Worm (Caenorhabditis elegans) whole organism, L3 larva: ENCODE measurements around the gene Y49F6B.12.
A peak's percentile ranks its signal among the peaks of the same experiment; 100 is the strongest.

Experiments
- R02D3.7 ChIP-seq: fragments of 150-350 bp; optimal IDR thresholded peaks from 2 replicates; lab custom pipeline; 2014; ENCODE audit warnings: missing biosample characterization, missing genetic modification characterization
- ZK546.5 ChIP-seq: sonication (generic microtip); optimal IDR thresholded peaks from 2 replicates; lab custom pipeline; 2017; ENCODE audit warnings: missing biosample characterization, missing genetic modification characterization
- aly-2 ChIP-seq: fragments of 150-350 bp; optimal IDR thresholded peaks from 2 replicates; lab custom pipeline; 2014; ENCODE audit warnings: missing biosample characterization, missing genetic modification characterization
- ama-1 ChIP-seq: fragments of 150-350 bp; optimal IDR thresholded peaks from 2 replicates; lab custom pipeline; 2018
- ceh-16 ChIP-seq: sonication (generic microtip); optimal IDR thresholded peaks from 2 replicates; lab custom pipeline; 2017; ENCODE audit warnings: missing biosample characterization, missing genetic modification characterization
- ceh-28 ChIP-seq: fragments of 150-350 bp; optimal IDR thresholded peaks from 2 replicates; lab custom pipeline; 2014; ENCODE audit warnings: missing biosample characterization, missing genetic modification reagents, missing genetic modification characterization
- ceh-82 ChIP-seq: fragments of 150-350 bp; optimal IDR thresholded peaks from 2 replicates; lab custom pipeline; 2014; ENCODE audit warnings: missing biosample characterization, missing genetic modification characterization
- ceh-9 ChIP-seq: sonication (generic microtip); optimal IDR thresholded peaks from 2 replicates; lab custom pipeline; 2018; ENCODE audit warnings: missing biosample characterization, missing genetic modification characterization
- daf-12 ChIP-seq: fragments of 150-350 bp; optimal IDR thresholded peaks from 2 replicates; lab custom pipeline; 2014; ENCODE audit warnings: missing biosample characterization, missing genetic modification reagents, missing genetic modification characterization
- egl-27 ChIP-seq: sonication (generic microtip); optimal IDR thresholded peaks from 4 replicates; lab custom pipeline; 2017; ENCODE audit warnings: missing biosample characterization, missing genetic modification reagents, missing genetic modification characterization
- egl-5 ChIP-seq: fragments of 150-350 bp; optimal IDR thresholded peaks from 2 replicates; lab custom pipeline; 2017; ENCODE audit warnings: missing biosample characterization, missing genetic modification reagents, missing genetic modification characterization, inconsistent platforms
- elt-1 ChIP-seq: fragments of 150-350 bp; optimal IDR thresholded peaks from 2 replicates; lab custom pipeline; 2014; ENCODE audit warnings: missing biosample characterization, missing genetic modification characterization
- elt-2 ChIP-seq: sonication (generic microtip); optimal IDR thresholded peaks from 2 replicates; lab custom pipeline; 2016; ENCODE audit warnings: missing genetic modification reagents, mild to moderate bottlenecking, missing genetic modification characterization, missing compliant biosample characterization
- elt-3 ChIP-seq, 3 experiments: fragments of 150-350 bp in 1 of 3; sonication (generic microtip) in 2 of 3; optimal IDR thresholded peaks; 2 replicates in 2 of 3; 4 replicates in 1 of 3; lab custom pipeline; 2014 to 2017; ENCODE audit warnings: missing biosample characterization in 3 of 3, missing genetic modification characterization in 3 of 3
- eor-1 ChIP-seq, 2 experiments: fragments of 150-350 bp; optimal IDR thresholded peaks; 2 replicates each; lab custom pipeline; 2014 to 2018; ENCODE audit warnings: missing biosample characterization in 2 of 2, missing genetic modification characterization in 2 of 2
- fkh-10 ChIP-seq: sonication (generic microtip); optimal IDR thresholded peaks from 2 replicates; lab custom pipeline; 2017; ENCODE audit warnings: missing biosample characterization, missing genetic modification reagents, missing genetic modification characterization
- fkh-2 ChIP-seq: fragments of 150-350 bp; optimal IDR thresholded peaks from 2 replicates; lab custom pipeline; 2014; ENCODE audit warnings: missing biosample characterization, missing genetic modification reagents, missing genetic modification characterization
- fos-1 ChIP-seq: fragments of 150-350 bp; optimal IDR thresholded peaks from 2 replicates; lab custom pipeline; 2014; ENCODE audit warnings: missing biosample characterization, missing genetic modification characterization
- hmg-11 ChIP-seq: sonication (generic microtip); optimal IDR thresholded peaks from 2 replicates; lab custom pipeline; 2016; ENCODE audit warnings: missing genetic modification characterization, missing compliant biosample characterization
- jun-1 ChIP-seq: fragments of 150-350 bp; optimal IDR thresholded peaks from 2 replicates; lab custom pipeline; 2014; ENCODE audit warnings: missing biosample characterization, missing genetic modification reagents, missing genetic modification characterization
- lin-39 ChIP-seq: fragments of 150-350 bp; optimal IDR thresholded peaks from 2 replicates; lab custom pipeline; 2018; ENCODE audit warnings: missing biosample characterization, missing genetic modification reagents, missing genetic modification characterization
- lsy-12 ChIP-seq: sonication (generic microtip); optimal IDR thresholded peaks from 2 replicates; lab custom pipeline; 2016; ENCODE audit warnings: mild to moderate bottlenecking, missing genetic modification characterization, missing compliant biosample characterization
- mdl-1 ChIP-seq: fragments of 150-350 bp; optimal IDR thresholded peaks from 2 replicates; lab custom pipeline; 2014; ENCODE audit warnings: missing biosample characterization, missing genetic modification characterization
- mml-1 ChIP-seq: fragments of 150-350 bp; sonication (generic microtip); optimal IDR thresholded peaks from 3 replicates; lab custom pipeline; 2014; ENCODE audit warnings: missing biosample characterization, missing genetic modification characterization
- nfya-1 ChIP-seq: sonication (generic microtip); optimal IDR thresholded peaks from 2 replicates; lab custom pipeline; 2017; ENCODE audit warnings: missing genetic modification characterization, mild to moderate bottlenecking, missing compliant biosample characterization, antibody characterized with exemption, moderate library complexity; ENCODE audit not compliant: insufficient read depth
- nhr-11 ChIP-seq: fragments of 150-350 bp; optimal IDR thresholded peaks from 2 replicates; lab custom pipeline; 2014; ENCODE audit warnings: missing biosample characterization, missing genetic modification characterization
- nhr-12 ChIP-seq: fragments of 150-350 bp; optimal IDR thresholded peaks from 2 replicates; lab custom pipeline; 2014; ENCODE audit warnings: missing biosample characterization, missing genetic modification characterization
- nhr-23 ChIP-seq: fragments of 150-350 bp; optimal IDR thresholded peaks from 2 replicates; lab custom pipeline; 2014; ENCODE audit warnings: missing biosample characterization, missing genetic modification reagents, missing genetic modification characterization
- nhr-237 ChIP-seq: fragments of 150-350 bp; optimal IDR thresholded peaks from 2 replicates; lab custom pipeline; 2014; ENCODE audit warnings: missing biosample characterization, missing genetic modification characterization
- nhr-25 ChIP-seq: sonication (generic microtip); optimal IDR thresholded peaks from 2 replicates; lab custom pipeline; 2017; ENCODE audit warnings: missing biosample characterization, missing genetic modification characterization
- nhr-28 ChIP-seq: fragments of 150-350 bp; optimal IDR thresholded peaks from 2 replicates; lab custom pipeline; 2014; ENCODE audit warnings: missing biosample characterization, missing genetic modification characterization
- nhr-43 ChIP-seq: sonication (generic microtip); optimal IDR thresholded peaks from 2 replicates; lab custom pipeline; 2016; ENCODE audit warnings: mild to moderate bottlenecking, missing genetic modification characterization, missing compliant biosample characterization; ENCODE audit not compliant: poor library complexity, severe bottlenecking
- nhr-67 ChIP-seq: fragments of 150-350 bp; optimal IDR thresholded peaks from 2 replicates; lab custom pipeline; 2014; ENCODE audit warnings: missing biosample characterization, missing genetic modification characterization
- nhr-76 ChIP-seq: fragments of 150-350 bp; sonication (generic microtip); optimal IDR thresholded peaks from 5 replicates; lab custom pipeline; 2014; ENCODE audit warnings: missing biosample characterization, missing genetic modification characterization
- nhr-77 ChIP-seq: fragments of 150-350 bp; optimal IDR thresholded peaks from 2 replicates; lab custom pipeline; 2014; ENCODE audit warnings: missing biosample characterization, missing genetic modification characterization
- pha-4 ChIP-seq: fragments of 150-350 bp; optimal IDR thresholded peaks from 2 replicates; lab custom pipeline; 2014; ENCODE audit warnings: missing biosample characterization, missing genetic modification reagents, missing genetic modification characterization
- pqm-1 ChIP-seq: fragments of 150-350 bp; optimal IDR thresholded peaks from 2 replicates; lab custom pipeline; 2017; ENCODE audit warnings: missing biosample characterization, missing genetic modification characterization, inconsistent platforms
- sea-2 ChIP-seq: fragments of 150-350 bp; sonication (generic microtip); optimal IDR thresholded peaks from 4 replicates; lab custom pipeline; 2014; ENCODE audit warnings: missing biosample characterization, missing genetic modification reagents, missing genetic modification characterization
- snpc-4 ChIP-seq: fragments of 150-350 bp; optimal IDR thresholded peaks from 2 replicates; lab custom pipeline; 2014; ENCODE audit warnings: missing biosample characterization, missing genetic modification characterization
- tbx-2 ChIP-seq: sonication (generic microtip); optimal IDR thresholded peaks from 2 replicates; lab custom pipeline; 2016; ENCODE audit warnings: mild to moderate bottlenecking, missing genetic modification characterization, missing compliant biosample characterization
- unc-39 ChIP-seq: sonication (generic microtip); optimal IDR thresholded peaks from 4 replicates; lab custom pipeline; 2017; ENCODE audit warnings: missing biosample characterization, missing genetic modification characterization
- unc-62 ChIP-seq: fragments of 150-350 bp; sonication (generic microtip); optimal IDR thresholded peaks from 4 replicates; lab custom pipeline; 2014; ENCODE audit warnings: missing biosample characterization, missing genetic modification reagents, missing genetic modification characterization
- zag-1 ChIP-seq: fragments of 150-350 bp; optimal IDR thresholded peaks from 2 replicates; lab custom pipeline; 2014; ENCODE audit warnings: missing biosample characterization, missing genetic modification characterization
- ztf-4 ChIP-seq: fragments of 150-350 bp; optimal IDR thresholded peaks from 2 replicates; lab custom pipeline; 2014; ENCODE audit warnings: missing biosample characterization, missing genetic modification characterization

Gene Y49F6B.12

DNA sequence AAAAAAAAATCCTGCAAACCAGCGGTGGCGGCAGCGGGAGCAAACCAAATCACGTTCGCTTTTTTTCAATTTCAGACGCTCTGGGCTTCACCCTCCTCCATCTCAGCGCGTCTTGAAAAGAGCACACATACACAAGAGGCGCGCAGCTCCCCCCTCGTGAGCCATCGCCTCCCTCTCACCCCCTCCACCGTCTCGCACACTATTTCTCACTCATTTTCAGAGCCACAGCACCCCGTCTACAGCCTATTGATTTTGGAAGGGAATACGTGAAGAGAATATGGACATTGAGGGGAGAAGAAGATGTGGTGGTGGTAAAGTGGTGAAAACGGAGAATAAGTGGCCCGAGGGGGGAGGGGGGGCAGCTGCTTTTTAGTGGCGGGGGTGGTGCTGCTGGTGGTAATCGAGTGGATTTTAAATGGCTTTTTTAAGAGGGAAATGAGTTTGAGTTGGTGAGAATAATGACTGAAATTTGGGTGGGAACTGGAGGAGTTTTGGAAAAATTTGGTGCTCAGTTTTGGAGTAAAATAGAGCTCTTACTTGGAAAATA is 44.0 kb downstream of the Y49F6B.12 start:
- TF ChIP-seq elt-1 (no peak), mdl-1 (tag; lab: Kevin White, UChicago) (no peak), unc-39 (no peak), daf-12 (no peak), zag-1 (no peak), pqm-1 (tag; lab: Kevin White, UChicago) (no peak), elt-2 (tag; lab: Kevin White, UChicago) (no peak), fkh-2 (tag; lab: Kevin White, UChicago) (no peak), lsy-12 (tag; lab: Kevin White, UChicago) (no peak), unc-62 (GFP tag; lab: Kevin White, UChicago) (no peak), ceh-16 (tag; lab: Kevin White, UChicago) (no peak), R02D3.7 (tag; lab: Kevin White, UChicago) (no peak), sea-2 (GFP tag; lab: Kevin White, UChicago) (peak; percentile 20), ama-1 (no peak), aly-2 (no peak), nhr-43 (tag; lab: Kevin White, UChicago) (no peak), nhr-77 (tag; lab: Kevin White, UChicago) (no peak), hmg-11 (peak; percentile 66), tbx-2 (tag; lab: Kevin White, UChicago) (no peak), mml-1 (tag; lab: Kevin White, UChicago) (no peak), nhr-12 (no peak), pha-4 (tag; lab: Kevin White, UChicago) (no peak), nhr-11 (no peak), nhr-28 (tag; lab: Kevin White, UChicago) (no peak), ceh-82 (tag; lab: Kevin White, UChicago) (no peak), ztf-4 (no peak), lin-39 (tag; lab: Kevin White, UChicago) (peak; percentile 72), nfya-1 (tag; lab: Kevin White, UChicago) (peak; percentile 60), nhr-23 (no peak), jun-1 (tag; lab: Kevin White, UChicago) (no peak), eor-1 (tag; optimal IDR thresholded peaks at IDR 0.05; lab: Kevin White, UChicago) (no peak), nhr-67 (tag; lab: Kevin White, UChicago) (no peak), nhr-237 (tag; lab: Kevin White, UChicago) (no peak), nhr-25 (tag; lab: Kevin White, UChicago) (no peak), egl-5 (tag; lab: Kevin White, UChicago) (no peak), nhr-76 (no peak), elt-3 (tag; optimal IDR thresholded peaks at IDR 0.05; lab: Kevin White, UChicago) (no peak), fkh-10 (GFP tag; lab: Kevin White, UChicago) (peak; percentile 3), fos-1 (tag; lab: Kevin White, UChicago) (no peak), snpc-4 (tag; lab: Kevin White, UChicago) (peak; percentile 19), ZK546.5 (tag; lab: Kevin White, UChicago) (no peak)

DNA sequence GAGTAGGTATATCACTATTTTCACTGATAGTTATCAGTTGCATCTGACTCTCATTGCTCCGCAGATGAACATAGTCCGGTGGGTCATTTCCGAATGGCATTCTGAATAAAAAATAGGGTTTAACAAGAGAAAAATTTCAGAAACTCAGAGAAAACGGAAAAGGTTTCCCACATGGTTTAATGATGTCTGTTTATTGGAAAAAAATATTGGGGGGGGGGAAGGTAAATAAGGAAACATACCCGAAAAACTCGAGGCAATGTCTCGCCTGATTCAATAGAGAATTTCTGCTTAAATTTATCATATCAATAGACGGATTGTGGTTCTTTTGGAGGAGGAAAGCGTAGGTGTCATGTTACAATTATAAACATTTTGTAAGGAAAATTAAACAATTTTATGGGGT is 46.8 kb downstream of the Y49F6B.12 start, which contains the start of gene nep-11:
nep-11 (minus strand) TSS at position 101 of the 400 bp plus-strand sequence.
- no peak for TF ChIP-seq sea-2 (GFP tag; lab: Kevin White, UChicago)
- no peak for TF ChIP-seq ceh-82 (tag; lab: Kevin White, UChicago)
- no peak for TF ChIP-seq nhr-25 (tag; lab: Kevin White, UChicago)
- no peak for TF ChIP-seq unc-39
- no peak for TF ChIP-seq snpc-4 (tag; lab: Kevin White, UChicago)
- no peak for TF ChIP-seq fkh-2 (tag; lab: Kevin White, UChicago)
- TF ChIP-seq aly-2, result no peak
- no peak for TF ChIP-seq eor-1 (tag; optimal IDR thresholded peaks at IDR 0.05; lab: Kevin White, UChicago)
- TF ChIP-seq ama-1, result no peak
- TF ChIP-seq ceh-16 (tag; lab: Kevin White, UChicago), result no peak
- TF ChIP-seq mml-1 (tag; lab: Kevin White, UChicago), result no peak
- no peak for TF ChIP-seq nhr-76
- no peak for TF ChIP-seq egl-27 (tag; lab: Kevin White, UChicago)
- no peak for TF ChIP-seq unc-62 (GFP tag; lab: Kevin White, UChicago)
- TF ChIP-seq R02D3.7 (tag; lab: Kevin White, UChicago), result no peak
- TF ChIP-seq ceh-28 (tag; lab: Kevin White, UChicago), result no peak
- no peak for TF ChIP-seq ZK546.5 (tag; lab: Kevin White, UChicago)
- TF ChIP-seq nfya-1 (tag; lab: Kevin White, UChicago), result no peak
- no peak for TF ChIP-seq ceh-9 (tag; lab: Kevin White, UChicago)
- no peak for TF ChIP-seq lsy-12 (tag; lab: Kevin White, UChicago)
